Worm (Caenorhabditis elegans): ENCODE measurements around the gene sec-61.G.

- TF ChIP-seq nhr-12 (tag; optimal IDR thresholded peaks at IDR 0.05): no peak
- no peak for TF ChIP-seq elt-1 (tag; optimal IDR thresholded peaks at IDR 0.05)
- no peak for TF ChIP-seq zag-1 (tag; optimal IDR thresholded peaks at IDR 0.05)
- TF ChIP-seq elt-3 (tag; optimal IDR thresholded peaks at IDR 0.05): no peak
- no peak for TF ChIP-seq nhr-6 (tag; optimal IDR thresholded peaks at IDR 0.05)
- TF ChIP-seq unc-62 (GFP tag; optimal IDR thresholded peaks at IDR 0.05): no peak
- TF ChIP-seq unc-55 (GFP tag; optimal IDR thresholded peaks at IDR 0.05): no peak
- no peak for TF ChIP-seq nhr-129 (tag; optimal IDR thresholded peaks at IDR 0.05)
- TF ChIP-seq lsy-2 (tag; optimal IDR thresholded peaks at IDR 0.05): no peak
- no peak for TF ChIP-seq skn-1 (tag; optimal IDR thresholded peaks at IDR 0.05)
- TF ChIP-seq aly-2 (tag; optimal IDR thresholded peaks at IDR 0.05): no peak
- no peak for TF ChIP-seq gmeb-1 (tag; optimal IDR thresholded peaks at IDR 0.05)
- TF ChIP-seq fos-1 (tag; optimal IDR thresholded peaks at IDR 0.05): no peak
- TF ChIP-seq C34F6.9 (tag; optimal IDR thresholded peaks at IDR 0.05): no peak
Measured at ce11 chrV:10918373-10918772, 21.4 kb upstream of the sec-61.G start, which contains the start of gene F58B4.2.
